Worm (Caenorhabditis elegans): ENCODE results near the gene F25H9.7.

ce11 chrV:13515115-13515514, 46.9 kb downstream of the F25H9.7 start, which contains the start of gene semi-1:
- TF ChIP-seq ceh-30 (tag; optimal IDR thresholded peaks at IDR 0.05) = no peak
- no peak for TF ChIP-seq dmd-4 (tag; optimal IDR thresholded peaks at IDR 0.05; ENCODE audit: borderline replicate concordance)
- no peak for TF ChIP-seq pha-4 (tag; optimal IDR thresholded peaks at IDR 0.05)

Data from whole organism, late embryonic.